Fruit fly (Drosophila melanogaster) whole organism, prepupa: Measurements from ENCODE around the gene CG9396.

ENCODE experiments used
- CG10631 ChIP-seq: fragments of 200-800 bp; sonication (Bioruptor generic); optimal IDR thresholded peaks from 2 replicates; lab custom pipeline; 2016; ENCODE audit warnings: missing biosample characterization, missing genetic modification characterization
- CG10669 ChIP-seq: fragments of 200-800 bp; sonication (Bioruptor generic); optimal IDR thresholded peaks from 3 replicates; lab custom pipeline; 2018; ENCODE audit warnings: missing biosample characterization, mild to moderate bottlenecking, missing genetic modification characterization, moderate library complexity
- CG11294 ChIP-seq: fragments of 200-800 bp; sonication (Bioruptor generic); IDR thresholded peaks from 2 replicates; pipeline ENCODE4 v1.3.6; 2022; ENCODE audit warnings: missing biosample characterization, missing genetic modification characterization
- CG11762 ChIP-seq: fragments of 200-800 bp; sonication (Bioruptor generic); optimal IDR thresholded peaks from 3 replicates; lab custom pipeline; 2016; ENCODE audit warnings: missing biosample characterization, missing genetic modification characterization; ENCODE audit not compliant: insufficient read depth
- CG11902 ChIP-seq: fragments of 200-800 bp; sonication (Bioruptor generic); optimal IDR thresholded peaks from 3 replicates; lab custom pipeline; 2016; ENCODE audit warnings: missing biosample characterization, missing genetic modification characterization
- CG15336 ChIP-seq: fragments of 200-800 bp; sonication (Bioruptor generic); IDR thresholded peaks from 2 replicates; pipeline ENCODE4 v1.3.6; 2022; ENCODE audit warnings: missing biosample characterization, missing genetic modification characterization
- CG1621 ChIP-seq: fragments of 200-800 bp; sonication (Bioruptor generic); optimal IDR thresholded peaks from 3 replicates; lab custom pipeline; 2018; ENCODE audit warnings: missing biosample characterization, mild to moderate bottlenecking, missing genetic modification characterization
- CG16779 ChIP-seq: fragments of 200-800 bp; sonication (Bioruptor generic); optimal IDR thresholded peaks from 3 replicates; lab custom pipeline; 2017; ENCODE audit warnings: missing biosample characterization, mild to moderate bottlenecking, missing genetic modification characterization
- CG3032 ChIP-seq: fragments of 200-800 bp; optimal IDR thresholded peaks from 2 replicates; lab custom pipeline; 2019; ENCODE audit warnings: missing biosample characterization, mild to moderate bottlenecking, missing genetic modification characterization, moderate library complexity
- CG32006 ChIP-seq: fragments of 200-800 bp; sonication (Bioruptor generic); optimal IDR thresholded peaks from 3 replicates; lab custom pipeline; 2017; ENCODE audit warnings: missing biosample characterization, mild to moderate bottlenecking, missing genetic modification characterization
- CG3919 ChIP-seq: fragments of 200-800 bp; sonication (Bioruptor generic); optimal IDR thresholded peaks from 3 replicates; lab custom pipeline; 2016; ENCODE audit warnings: missing biosample characterization, missing genetic modification characterization
- CG4318 ChIP-seq: fragments of 200-800 bp; sonication (Bioruptor generic); optimal IDR thresholded peaks from 3 replicates; lab custom pipeline; 2017; ENCODE audit warnings: missing biosample characterization, mild to moderate bottlenecking, missing genetic modification characterization
- CG6276 ChIP-seq: fragments of 200-800 bp; sonication (Bioruptor generic); optimal IDR thresholded peaks from 2 replicates; lab custom pipeline; 2017; ENCODE audit warnings: missing biosample characterization, mild to moderate bottlenecking, missing genetic modification characterization
- CG6792 ChIP-seq: fragments of 200-800 bp; sonication (Bioruptor generic); optimal IDR thresholded peaks from 3 replicates; lab custom pipeline; 2016; ENCODE audit warnings: missing biosample characterization, missing genetic modification characterization
- CG6808 ChIP-seq: fragments of 200-800 bp; sonication (Bioruptor generic); optimal IDR thresholded peaks from 3 replicates; lab custom pipeline; 2017; ENCODE audit warnings: missing biosample characterization, missing genetic modification characterization, mild to moderate bottlenecking, moderate library complexity, missing genetic modification reagents
- CG6854 ChIP-seq: fragments of 200-800 bp; sonication (Bioruptor generic); optimal IDR thresholded peaks from 2 replicates; lab custom pipeline; 2017; ENCODE audit warnings: missing biosample characterization, mild to moderate bottlenecking, missing genetic modification characterization
- CG8319 ChIP-seq: fragments of 200-800 bp; sonication (Bioruptor generic); optimal IDR thresholded peaks from 3 replicates; lab custom pipeline; 2016; ENCODE audit warnings: missing biosample characterization, missing genetic modification characterization
- CG8632 ChIP-seq: fragments of 200-800 bp; sonication (Bioruptor generic); optimal IDR thresholded peaks from 3 replicates; lab custom pipeline; 2016; ENCODE audit warnings: missing biosample characterization, missing genetic modification characterization
- CG9139 ChIP-seq: fragments of 200-800 bp; sonication (Bioruptor generic); optimal IDR thresholded peaks from 3 replicates; lab custom pipeline; 2017; ENCODE audit warnings: missing biosample characterization, mild to moderate bottlenecking, missing genetic modification characterization
- Eip75B ChIP-seq: fragments of 200-800 bp; sonication (Bioruptor generic); optimal IDR thresholded peaks from 3 replicates; lab custom pipeline; 2016; ENCODE audit warnings: missing biosample characterization, missing genetic modification characterization
- Eip78C ChIP-seq: fragments of 200-800 bp; sonication (Bioruptor generic); peaks from one replicate; lab custom pipeline; 2016; ENCODE audit warnings: missing biosample characterization, missing genetic modification characterization
- Eip93F ChIP-seq: fragments of 200-800 bp; sonication (Bioruptor generic); optimal IDR thresholded peaks from 2 replicates; lab custom pipeline; 2016; ENCODE audit warnings: missing biosample characterization, mild to moderate bottlenecking, missing genetic modification characterization
- Ets96B ChIP-seq: fragments of 200-800 bp; optimal IDR thresholded peaks from 2 replicates; lab custom pipeline; 2019; ENCODE audit warnings: missing biosample characterization, mild to moderate bottlenecking, missing genetic modification characterization, moderate library complexity
- Gug ChIP-seq: fragments of 200-800 bp; sonication (Bioruptor generic); IDR thresholded peaks from 2 replicates; pipeline ENCODE4 v1.3.6; 2022; ENCODE audit warnings: missing biosample characterization, missing genetic modification characterization
- Hr38 ChIP-seq: sonication (Bioruptor generic); optimal IDR thresholded peaks from 2 replicates; lab custom pipeline; 2016; ENCODE audit warnings: missing biosample characterization, missing genetic modification characterization
- Hr4 ChIP-seq: fragments of 200-800 bp; sonication (Bioruptor generic); optimal IDR thresholded peaks from 3 replicates; lab custom pipeline; 2016; ENCODE audit warnings: missing biosample characterization, missing genetic modification characterization
- Lpt ChIP-seq: fragments of 200-800 bp; sonication (Bioruptor generic); optimal IDR thresholded peaks from 3 replicates; lab custom pipeline; 2016; ENCODE audit warnings: missing biosample characterization, missing genetic modification characterization
- Met ChIP-seq: fragments of 200-800 bp; sonication (Bioruptor generic); optimal IDR thresholded peaks from 3 replicates; lab custom pipeline; 2016; ENCODE audit warnings: missing biosample characterization, missing genetic modification characterization
- Sox102F ChIP-seq: fragments of 200-800 bp; sonication (Bioruptor generic); optimal IDR thresholded peaks from 2 replicates; lab custom pipeline; 2016; ENCODE audit warnings: missing biosample characterization, mild to moderate bottlenecking, missing genetic modification characterization
- Sox14 ChIP-seq: fragments of 200-800 bp; sonication (Bioruptor generic); optimal IDR thresholded peaks from 3 replicates; lab custom pipeline; 2016; ENCODE audit warnings: missing biosample characterization, missing genetic modification characterization
- Sox15 ChIP-seq: fragments of 200-800 bp; sonication (Bioruptor generic); optimal IDR thresholded peaks from 3 replicates; lab custom pipeline; 2016; ENCODE audit warnings: missing biosample characterization, missing genetic modification characterization
- achi ChIP-seq: fragments of 200-800 bp; sonication (Bioruptor generic); optimal IDR thresholded peaks from 3 replicates; lab custom pipeline; 2016; ENCODE audit warnings: missing biosample characterization, missing genetic modification characterization
- cyc ChIP-seq: fragments of 200-800 bp; sonication (Bioruptor generic); optimal IDR thresholded peaks from 3 replicates; lab custom pipeline; 2016; ENCODE audit warnings: missing biosample characterization, missing genetic modification characterization
- dsx ChIP-seq: fragments of 200-800 bp; optimal IDR thresholded peaks from 3 replicates; lab custom pipeline; 2019; ENCODE audit warnings: missing biosample characterization, mild to moderate bottlenecking, missing genetic modification characterization, moderate library complexity; ENCODE audit not compliant: poor library complexity, severe bottlenecking
- eg ChIP-seq: fragments of 200-800 bp; sonication (Bioruptor generic); IDR thresholded peaks from 3 replicates; pipeline ENCODE4 v1.3.6; 2022; ENCODE audit warnings: missing biosample characterization, missing genetic modification characterization
- esn ChIP-seq: fragments of 200-800 bp; sonication (Bioruptor generic); optimal IDR thresholded peaks from 2 replicates; lab custom pipeline; 2016; ENCODE audit warnings: missing biosample characterization, mild to moderate bottlenecking, missing genetic modification characterization, moderate library complexity
- fd59A ChIP-seq: fragments of 200-800 bp; sonication (Bioruptor generic); optimal IDR thresholded peaks from 2 replicates; lab custom pipeline; 2017; ENCODE audit warnings: missing biosample characterization, mild to moderate bottlenecking, missing genetic modification characterization, missing genetic modification reagents
- fd85E ChIP-seq: fragments of 200-800 bp; sonication (Bioruptor generic); optimal IDR thresholded peaks from 3 replicates; lab custom pipeline; 2016; ENCODE audit warnings: missing biosample characterization, missing genetic modification characterization
- fkh ChIP-seq: fragments of 200-800 bp; sonication (Bioruptor generic); optimal IDR thresholded peaks from 3 replicates; lab custom pipeline; 2017; ENCODE audit warnings: missing biosample characterization, mild to moderate bottlenecking, missing genetic modification characterization, moderate library complexity
- net ChIP-seq: fragments of 200-800 bp; sonication (Bioruptor generic); optimal IDR thresholded peaks from 3 replicates; lab custom pipeline; 2016; ENCODE audit warnings: missing biosample characterization, missing genetic modification characterization
- salr ChIP-seq, 2 experiments: fragments of 200-800 bp; sonication (Bioruptor generic); optimal IDR thresholded peaks; 3 replicates each; lab custom pipeline; 2016 to 2018; ENCODE audit warnings: missing biosample characterization in 2 of 2, missing genetic modification characterization in 2 of 2, mild to moderate bottlenecking in 1 of 2
- ss ChIP-seq, 2 experiments: fragments of 200-800 bp; sonication (Bioruptor generic); optimal IDR thresholded peaks; 2 replicates in 1 of 2; 3 replicates in 1 of 2; lab custom pipeline; 2017 to 2018; ENCODE audit warnings: mild to moderate bottlenecking in 2 of 2, missing biosample characterization in 2 of 2, missing genetic modification characterization in 2 of 2, moderate library complexity in 1 of 2
- svp ChIP-seq: fragments of 200-800 bp; sonication (Bioruptor generic); peaks from one replicate; lab custom pipeline; 2016; ENCODE audit warnings: missing biosample characterization, missing genetic modification characterization
- vri ChIP-seq: fragments of 200-800 bp; sonication (Bioruptor generic); optimal IDR thresholded peaks from 3 replicates; lab custom pipeline; 2016; ENCODE audit warnings: missing biosample characterization, mild to moderate bottlenecking, missing genetic modification characterization

The CG9396 gene

dm6 chr3R:9551013-9551658 lies 20.3 kb downstream of the CG9396 start (continued):
- TF ChIP-seq fd59A (GFP tag; lab: Kevin White, UChicago) (no peak), CG11762 (GFP tag; lab: Kevin White, UChicago) (peak; percentile 18), Hr38 (no peak), CG9139 (GFP tag; lab: Kevin White, UChicago) (peak; percentile 70), Lpt (GFP tag; lab: Kevin White, UChicago) (no peak), achi (GFP tag; lab: Kevin White, UChicago) (peak; percentile 44), CG32006 (GFP tag; lab: Kevin White, UChicago) (peak; percentile 42), Sox14 (peak; percentile 91), Hr4 (no peak), fkh (GFP tag; lab: Kevin White, UChicago) (peak; percentile 99), CG15336 (GFP tag; lab: Robert Waterston, UW) (no peak), Met (GFP tag; lab: Kevin White, UChicago) (peak; percentile 36), Sox15 (GFP tag; lab: Kevin White, UChicago) (no peak), fd85E (GFP tag; lab: Kevin White, UChicago) (peak; percentile 77), esn (GFP tag; lab: Kevin White, UChicago) (peak; percentile 31), cyc (GFP tag; lab: Kevin White, UChicago) (no peak), CG10631 (GFP tag; lab: Kevin White, UChicago) (no peak), CG3032 (tag; lab: Kevin White, UChicago) (peak; percentile 20), CG6854 (GFP tag; lab: Kevin White, UChicago) (peak; percentile 88), Gug (no peak), CG10669 (GFP tag; lab: Kevin White, UChicago) (peak; percentile 41), eg (GFP tag; lab: Robert Waterston, UW) (no peak), CG1621 (tag; lab: Kevin White, UChicago) (peak; percentile 63), Eip78C (GFP tag; lab: Kevin White, UChicago) (peak; percentile 79), CG8632 (GFP tag; lab: Kevin White, UChicago) (no peak), CG6276 (GFP tag; lab: Kevin White, UChicago) (peak; percentile 42), CG11902 (no peak), Ets96B (tag; lab: Kevin White, UChicago) (no peak), CG11294 (GFP tag; lab: Robert Waterston, UW) (no peak), CG16779 (tag; lab: Kevin White, UChicago) (peak; percentile 45), Eip75B (GFP tag; lab: Kevin White, UChicago) (peak; percentile 34), CG6808 (peak; percentile 68), vri (peak; percentile 87), CG6792 (GFP tag; lab: Kevin White, UChicago) (peak; percentile 6)
- TF ChIP-seq, all 60 proteins: peak for 34

dm6 chr3R:9550265-9551012 lies 21.0 kb downstream of the CG9396 start:
- TF ChIP-seq Eip78C (GFP tag; lab: Kevin White, UChicago) (peak; percentile 82), esn (GFP tag; lab: Kevin White, UChicago) (no peak), CG9139 (GFP tag; lab: Kevin White, UChicago) (peak; percentile 36), CG4318 (GFP tag; lab: Kevin White, UChicago) (no peak), CG15336 (GFP tag; lab: Robert Waterston, UW) (no peak), dsx (peak; percentile 79), ss (GFP tag; optimal IDR thresholded peaks at IDR 0.05; lab: Kevin White, UChicago) (peak in 1 of 2 experiments; percentile 25), vri (peak; percentile 70), net (GFP tag; lab: Kevin White, UChicago) (peak; percentile 26), CG3919 (GFP tag; lab: Kevin White, UChicago) (peak; percentile 23), Lpt (GFP tag; lab: Kevin White, UChicago) (peak; percentile 3), Sox102F (peak; percentile 46), fkh (GFP tag; lab: Kevin White, UChicago) (peak; percentile 29), salr (GFP tag; optimal IDR thresholded peaks at IDR 0.05; lab: Kevin White, UChicago) (no peak), svp (peak; percentile 78), CG8632 (GFP tag; lab: Kevin White, UChicago) (peak; percentile 10), Eip93F (peak; percentile 6), Sox14 (peak; percentile 45), CG6276 (GFP tag; lab: Kevin White, UChicago) (peak; percentile 27), Ets96B (tag; lab: Kevin White, UChicago) (peak; percentile 5), cyc (GFP tag; lab: Kevin White, UChicago) (no peak), CG8319 (GFP tag; lab: Kevin White, UChicago) (no peak), CG10631 (GFP tag; lab: Kevin White, UChicago) (no peak), CG16779 (tag; lab: Kevin White, UChicago) (peak; percentile 42)
